Worm (Caenorhabditis elegans) whole organism, L3 larva: ENCODE measurements around the gene C04H5.7.
A peak's percentile ranks its signal among the peaks of the same experiment; 100 is the strongest.

ENCODE experiments used
- R02D3.7 ChIP-seq: fragments of 150-350 bp; optimal IDR thresholded peaks from 2 replicates; lab custom pipeline; 2014; ENCODE audit warnings: missing biosample characterization, missing genetic modification characterization
- ZK546.5 ChIP-seq: sonication (generic microtip); optimal IDR thresholded peaks from 2 replicates; lab custom pipeline; 2017; ENCODE audit warnings: missing biosample characterization, missing genetic modification characterization
- ama-1 ChIP-seq: fragments of 150-350 bp; optimal IDR thresholded peaks from 2 replicates; lab custom pipeline; 2018
- ceh-28 ChIP-seq: fragments of 150-350 bp; optimal IDR thresholded peaks from 2 replicates; lab custom pipeline; 2014; ENCODE audit warnings: missing biosample characterization, missing genetic modification reagents, missing genetic modification characterization
- ceh-82 ChIP-seq: fragments of 150-350 bp; optimal IDR thresholded peaks from 2 replicates; lab custom pipeline; 2014; ENCODE audit warnings: missing biosample characterization, missing genetic modification characterization
- ceh-9 ChIP-seq: sonication (generic microtip); optimal IDR thresholded peaks from 2 replicates; lab custom pipeline; 2018; ENCODE audit warnings: missing biosample characterization, missing genetic modification characterization
- daf-12 ChIP-seq: fragments of 150-350 bp; optimal IDR thresholded peaks from 2 replicates; lab custom pipeline; 2014; ENCODE audit warnings: missing biosample characterization, missing genetic modification reagents, missing genetic modification characterization
- elt-1 ChIP-seq: fragments of 150-350 bp; optimal IDR thresholded peaks from 2 replicates; lab custom pipeline; 2014; ENCODE audit warnings: missing biosample characterization, missing genetic modification characterization
- elt-2 ChIP-seq: sonication (generic microtip); optimal IDR thresholded peaks from 2 replicates; lab custom pipeline; 2016; ENCODE audit warnings: missing genetic modification reagents, mild to moderate bottlenecking, missing genetic modification characterization, missing compliant biosample characterization
- elt-3 ChIP-seq, 3 experiments: fragments of 150-350 bp in 1 of 3; sonication (generic microtip) in 2 of 3; optimal IDR thresholded peaks; 2 replicates in 2 of 3; 4 replicates in 1 of 3; lab custom pipeline; 2014 to 2017; ENCODE audit warnings: missing biosample characterization in 3 of 3, missing genetic modification characterization in 3 of 3
- fkh-10 ChIP-seq: sonication (generic microtip); optimal IDR thresholded peaks from 2 replicates; lab custom pipeline; 2017; ENCODE audit warnings: missing biosample characterization, missing genetic modification reagents, missing genetic modification characterization
- hmg-11 ChIP-seq: sonication (generic microtip); optimal IDR thresholded peaks from 2 replicates; lab custom pipeline; 2016; ENCODE audit warnings: missing genetic modification characterization, missing compliant biosample characterization
- lin-15B ChIP-seq: fragments of 150-350 bp; optimal IDR thresholded peaks from 2 replicates; lab custom pipeline; 2014; ENCODE audit warnings: missing biosample characterization, missing genetic modification characterization
- lin-39 ChIP-seq: fragments of 150-350 bp; optimal IDR thresholded peaks from 2 replicates; lab custom pipeline; 2018; ENCODE audit warnings: missing biosample characterization, missing genetic modification reagents, missing genetic modification characterization
- lsy-12 ChIP-seq: sonication (generic microtip); optimal IDR thresholded peaks from 2 replicates; lab custom pipeline; 2016; ENCODE audit warnings: mild to moderate bottlenecking, missing genetic modification characterization, missing compliant biosample characterization
- mdl-1 ChIP-seq: fragments of 150-350 bp; optimal IDR thresholded peaks from 2 replicates; lab custom pipeline; 2014; ENCODE audit warnings: missing biosample characterization, missing genetic modification characterization
- mml-1 ChIP-seq: fragments of 150-350 bp; sonication (generic microtip); optimal IDR thresholded peaks from 3 replicates; lab custom pipeline; 2014; ENCODE audit warnings: missing biosample characterization, missing genetic modification characterization
- nfya-1 ChIP-seq: sonication (generic microtip); optimal IDR thresholded peaks from 2 replicates; lab custom pipeline; 2017; ENCODE audit warnings: missing genetic modification characterization, mild to moderate bottlenecking, missing compliant biosample characterization, antibody characterized with exemption, moderate library complexity; ENCODE audit not compliant: insufficient read depth
- nhr-11 ChIP-seq: fragments of 150-350 bp; optimal IDR thresholded peaks from 2 replicates; lab custom pipeline; 2014; ENCODE audit warnings: missing biosample characterization, missing genetic modification characterization
- nhr-12 ChIP-seq: fragments of 150-350 bp; optimal IDR thresholded peaks from 2 replicates; lab custom pipeline; 2014; ENCODE audit warnings: missing biosample characterization, missing genetic modification characterization
- nhr-23 ChIP-seq: fragments of 150-350 bp; optimal IDR thresholded peaks from 2 replicates; lab custom pipeline; 2014; ENCODE audit warnings: missing biosample characterization, missing genetic modification reagents, missing genetic modification characterization
- nhr-25 ChIP-seq: sonication (generic microtip); optimal IDR thresholded peaks from 2 replicates; lab custom pipeline; 2017; ENCODE audit warnings: missing biosample characterization, missing genetic modification characterization
- nhr-28 ChIP-seq: fragments of 150-350 bp; optimal IDR thresholded peaks from 2 replicates; lab custom pipeline; 2014; ENCODE audit warnings: missing biosample characterization, missing genetic modification characterization
- nhr-43 ChIP-seq: sonication (generic microtip); optimal IDR thresholded peaks from 2 replicates; lab custom pipeline; 2016; ENCODE audit warnings: mild to moderate bottlenecking, missing genetic modification characterization, missing compliant biosample characterization; ENCODE audit not compliant: poor library complexity, severe bottlenecking
- nhr-67 ChIP-seq: fragments of 150-350 bp; optimal IDR thresholded peaks from 2 replicates; lab custom pipeline; 2014; ENCODE audit warnings: missing biosample characterization, missing genetic modification characterization
- nhr-77 ChIP-seq: fragments of 150-350 bp; optimal IDR thresholded peaks from 2 replicates; lab custom pipeline; 2014; ENCODE audit warnings: missing biosample characterization, missing genetic modification characterization
- pha-4 ChIP-seq: fragments of 150-350 bp; optimal IDR thresholded peaks from 2 replicates; lab custom pipeline; 2014; ENCODE audit warnings: missing biosample characterization, missing genetic modification reagents, missing genetic modification characterization
- pqm-1 ChIP-seq: fragments of 150-350 bp; optimal IDR thresholded peaks from 2 replicates; lab custom pipeline; 2017; ENCODE audit warnings: missing biosample characterization, missing genetic modification characterization, inconsistent platforms
- skn-1 ChIP-seq: fragments of 150-350 bp; optimal IDR thresholded peaks from 2 replicates; lab custom pipeline; 2014; ENCODE audit warnings: missing biosample characterization, missing genetic modification characterization
- snpc-4 ChIP-seq: fragments of 150-350 bp; optimal IDR thresholded peaks from 2 replicates; lab custom pipeline; 2014; ENCODE audit warnings: missing biosample characterization, missing genetic modification characterization
- tbx-2 ChIP-seq: sonication (generic microtip); optimal IDR thresholded peaks from 2 replicates; lab custom pipeline; 2016; ENCODE audit warnings: mild to moderate bottlenecking, missing genetic modification characterization, missing compliant biosample characterization
- unc-39 ChIP-seq: sonication (generic microtip); optimal IDR thresholded peaks from 4 replicates; lab custom pipeline; 2017; ENCODE audit warnings: missing biosample characterization, missing genetic modification characterization
- unc-62 ChIP-seq: fragments of 150-350 bp; sonication (generic microtip); optimal IDR thresholded peaks from 4 replicates; lab custom pipeline; 2014; ENCODE audit warnings: missing biosample characterization, missing genetic modification reagents, missing genetic modification characterization
- zag-1 ChIP-seq: fragments of 150-350 bp; optimal IDR thresholded peaks from 2 replicates; lab custom pipeline; 2014; ENCODE audit warnings: missing biosample characterization, missing genetic modification characterization
- ztf-4 ChIP-seq: fragments of 150-350 bp; optimal IDR thresholded peaks from 2 replicates; lab custom pipeline; 2014; ENCODE audit warnings: missing biosample characterization, missing genetic modification characterization

C04H5.7 gene

ce11 chrII:14489407-14489806 is 48.3 kb upstream of the C04H5.7 start, which contains the start of gene vnut-1:
Gene vnut-1, plus strand, starts transcription at chrII:14489802.
- TF ChIP-seq pqm-1 (tag; lab: Kevin White, UChicago) (peak; percentile 67), hmg-11 (tag; lab: Kevin White, UChicago) (peak; percentile 38), nhr-67 (tag; lab: Kevin White, UChicago) (no peak), nfya-1 (tag; lab: Kevin White, UChicago) (peak; percentile 24), ceh-82 (tag; lab: Kevin White, UChicago) (no peak), nhr-25 (tag; lab: Kevin White, UChicago) (peak; percentile 9), lin-15B (peak; percentile 9), ceh-28 (tag; lab: Kevin White, UChicago) (no peak), nhr-43 (tag; lab: Kevin White, UChicago) (peak; percentile 29), elt-2 (tag; lab: Kevin White, UChicago) (peak; percentile 80), nhr-23 (tag; lab: Kevin White, UChicago) (peak; percentile 63), snpc-4 (tag; lab: Kevin White, UChicago) (peak; percentile 60), pha-4 (peak; percentile 50)

ce11 chrII:14492592-14493196 is 45.1 kb upstream of the C04H5.7 start:
- TF ChIP-seq elt-2 (tag; lab: Kevin White, UChicago) (no peak), ceh-28 (tag; lab: Kevin White, UChicago) (no peak), lsy-12 (tag; lab: Kevin White, UChicago) (no peak), daf-12 (tag; lab: Kevin White, UChicago) (no peak), ZK546.5 (no peak), elt-1 (tag; lab: Kevin White, UChicago) (no peak), ama-1 (lab: Kevin White, UChicago) (peak; percentile 85)
- TF ChIP-seq, all 47 proteins: peak for 1

- TF ChIP-seq daf-12 (tag; lab: Kevin White, UChicago) (no peak), ama-1 (lab: Kevin White, UChicago) (peak; percentile 53)
Measured at ce11 chrII:14494014-14494413, 43.7 kb upstream of the C04H5.7 start.

- TF ChIP-seq ceh-9 (tag; lab: Kevin White, UChicago) (no peak), mdl-1 (tag; lab: Kevin White, UChicago) (no peak), elt-3 (tag; optimal IDR thresholded peaks at IDR 0.05; lab: Kevin White, UChicago) (no peak), nhr-12 (tag; lab: Kevin White, UChicago) (no peak), unc-39 (tag; lab: Kevin White, UChicago) (no peak), nhr-11 (tag; lab: Kevin White, UChicago) (no peak), snpc-4 (tag; lab: Kevin White, UChicago) (no peak), hmg-11 (tag; lab: Kevin White, UChicago) (no peak), nhr-67 (tag; lab: Kevin White, UChicago) (no peak), nhr-43 (tag; lab: Kevin White, UChicago) (no peak), ceh-82 (tag; lab: Kevin White, UChicago) (no peak)
Measured at ce11 chrII:14494414-14494463, 43.5 kb upstream of the C04H5.7 start, which contains the start of gene cysl-2. Gene cysl-2, minus strand, starts transcription at chrII:14494451.

- peak; percentile 65 for TF ChIP-seq elt-2 (tag; lab: Kevin White, UChicago)
- peak in 1 of 3 experiments; percentile 17 for TF ChIP-seq elt-3 (tag; optimal IDR thresholded peaks at IDR 0.05; lab: Kevin White, UChicago)
- peak; percentile 59 for TF ChIP-seq pqm-1 (tag; lab: Kevin White, UChicago)
- no peak for TF ChIP-seq nhr-12 (tag; lab: Kevin White, UChicago)
- peak; percentile 53 for TF ChIP-seq skn-1 (tag; lab: Kevin White, UChicago)
Measured at ce11 chrII:14494464-14494863, 43.3 kb upstream of the C04H5.7 start.

ce11 chrII:14495341-14495740 is 42.4 kb upstream of the C04H5.7 start:
- peak; percentile 77 for TF ChIP-seq nhr-43 (tag; lab: Kevin White, UChicago)
- TF ChIP-seq elt-2 (tag; lab: Kevin White, UChicago): peak; percentile 31
- no peak for TF ChIP-seq snpc-4 (tag; lab: Kevin White, UChicago)
- no peak for TF ChIP-seq nhr-77
- TF ChIP-seq pqm-1 (tag; lab: Kevin White, UChicago): peak; percentile 79

ce11 chrII:14496809-14497208 is 40.9 kb upstream of the C04H5.7 start:
- TF ChIP-seq ztf-4 (tag; lab: Kevin White, UChicago): no peak
- TF ChIP-seq lsy-12 (tag; lab: Kevin White, UChicago): peak; percentile 83
- peak; percentile 46 for TF ChIP-seq pqm-1 (tag; lab: Kevin White, UChicago)
- no peak for TF ChIP-seq nhr-28 (tag; lab: Kevin White, UChicago)
- TF ChIP-seq nfya-1 (tag; lab: Kevin White, UChicago): peak; percentile 72
- peak; percentile 66 for TF ChIP-seq ama-1 (lab: Kevin White, UChicago)
- TF ChIP-seq tbx-2 (tag; lab: Kevin White, UChicago): peak; percentile 76
- peak; percentile 88 for TF ChIP-seq lin-39 (tag; lab: Kevin White, UChicago)
- TF ChIP-seq unc-39 (tag; lab: Kevin White, UChicago): no peak
- peak; percentile 44 for TF ChIP-seq unc-62 (GFP tag; lab: Kevin White, UChicago)
- TF ChIP-seq daf-12 (tag; lab: Kevin White, UChicago): no peak
- no peak for TF ChIP-seq fkh-10 (GFP tag; lab: Kevin White, UChicago)
- no peak for TF ChIP-seq mml-1 (tag; lab: Kevin White, UChicago)
- TF ChIP-seq nhr-43 (tag; lab: Kevin White, UChicago): peak; percentile 90
- no peak for TF ChIP-seq nhr-11 (tag; lab: Kevin White, UChicago)
- peak; percentile 44 for TF ChIP-seq R02D3.7 (tag; lab: Kevin White, UChicago)
- TF ChIP-seq mdl-1 (tag; lab: Kevin White, UChicago): no peak
- TF ChIP-seq nhr-67 (tag; lab: Kevin White, UChicago): no peak
- peak in 1 of 3 experiments; percentile 55 for TF ChIP-seq elt-3 (tag; optimal IDR thresholded peaks at IDR 0.05; lab: Kevin White, UChicago)
- no peak for TF ChIP-seq ceh-9 (tag; lab: Kevin White, UChicago)
- peak; percentile 9 for TF ChIP-seq ceh-28 (tag; lab: Kevin White, UChicago)
- TF ChIP-seq elt-1 (tag; lab: Kevin White, UChicago): peak; percentile 17
- TF ChIP-seq ZK546.5: no peak
- TF ChIP-seq zag-1: no peak
- TF ChIP-seq nhr-25 (tag; lab: Kevin White, UChicago): peak; percentile 88
